Worm (Caenorhabditis elegans) whole organism, L3 larva: ENCODE data around the gene kbp-1.

Experiments used
- ZK546.5 ChIP-seq: sonication (generic microtip); optimal IDR thresholded peaks from 2 replicates; lab custom pipeline; 2017; ENCODE audit warnings: missing biosample characterization, missing genetic modification characterization
- fos-1 ChIP-seq: fragments of 150-350 bp; optimal IDR thresholded peaks from 2 replicates; lab custom pipeline; 2014; ENCODE audit warnings: missing biosample characterization, missing genetic modification characterization
- lin-39 ChIP-seq: fragments of 150-350 bp; optimal IDR thresholded peaks from 2 replicates; lab custom pipeline; 2018; ENCODE audit warnings: missing biosample characterization, missing genetic modification reagents, missing genetic modification characterization
- mml-1 ChIP-seq: fragments of 150-350 bp; sonication (generic microtip); optimal IDR thresholded peaks from 3 replicates; lab custom pipeline; 2014; ENCODE audit warnings: missing biosample characterization, missing genetic modification characterization
- nhr-12 ChIP-seq: fragments of 150-350 bp; optimal IDR thresholded peaks from 2 replicates; lab custom pipeline; 2014; ENCODE audit warnings: missing biosample characterization, missing genetic modification characterization
- nhr-67 ChIP-seq: fragments of 150-350 bp; optimal IDR thresholded peaks from 2 replicates; lab custom pipeline; 2014; ENCODE audit warnings: missing biosample characterization, missing genetic modification characterization
- nhr-77 ChIP-seq: fragments of 150-350 bp; optimal IDR thresholded peaks from 2 replicates; lab custom pipeline; 2014; ENCODE audit warnings: missing biosample characterization, missing genetic modification characterization
- sea-2 ChIP-seq: fragments of 150-350 bp; sonication (generic microtip); optimal IDR thresholded peaks from 4 replicates; lab custom pipeline; 2014; ENCODE audit warnings: missing biosample characterization, missing genetic modification reagents, missing genetic modification characterization
- skn-1 ChIP-seq: fragments of 150-350 bp; optimal IDR thresholded peaks from 2 replicates; lab custom pipeline; 2014; ENCODE audit warnings: missing biosample characterization, missing genetic modification characterization
- ztf-4 ChIP-seq: fragments of 150-350 bp; optimal IDR thresholded peaks from 2 replicates; lab custom pipeline; 2014; ENCODE audit warnings: missing biosample characterization, missing genetic modification characterization

ce11 chrIII:6914840-6915239, 45.4 kb downstream of the kbp-1 start:
- TF ChIP-seq mml-1 = no peak
- no peak for TF ChIP-seq lin-39
- TF ChIP-seq skn-1 (tag; lab: Kevin White, UChicago) = no peak
- TF ChIP-seq sea-2 = no peak
- TF ChIP-seq nhr-12 = no peak
- TF ChIP-seq ZK546.5 (tag; lab: Kevin White, UChicago) = no peak
- TF ChIP-seq nhr-77 = no peak
- TF ChIP-seq ztf-4 = no peak
- TF ChIP-seq nhr-67 (tag; lab: Kevin White, UChicago) = no peak
- TF ChIP-seq fos-1 (tag; lab: Kevin White, UChicago) = no peak
